Worm (Caenorhabditis elegans) whole organism, L4 larva: ENCODE results near the gene sdz-27.

Source experiments
- D1046.2 ChIP-seq: fragments of 200-800 bp; sonication (Bioruptor generic); IDR thresholded peaks from 2 replicates; pipeline ENCODE4 v1.3.6; 2022; ENCODE audit warnings: missing genetic modification characterization, missing compliant biosample characterization
- F37D6.2 ChIP-seq: sonication (generic microtip); optimal IDR thresholded peaks from 2 replicates; lab custom pipeline; 2016; ENCODE audit warnings: mild to moderate bottlenecking, missing genetic modification characterization, missing compliant biosample characterization
- F44E2.7 ChIP-seq: fragments of 200-800 bp; sonication (Bioruptor generic); IDR thresholded peaks from 2 replicates; pipeline ENCODE4 v2.1.2; 2022; ENCODE audit warnings: missing genetic modification characterization, missing compliant biosample characterization
- F49E8.2 ChIP-seq: sonication (generic microtip); optimal IDR thresholded peaks from 2 replicates; lab custom pipeline; 2016; ENCODE audit warnings: missing compliant biosample characterization, mild to moderate bottlenecking, missing genetic modification characterization, borderline replicate concordance
- T20F7.1 ChIP-seq: fragments of 200-800 bp; sonication (Bioruptor generic); optimal IDR thresholded peaks from 2 replicates; lab custom pipeline; 2018; ENCODE audit warnings: mild to moderate bottlenecking, missing genetic modification characterization, missing compliant biosample characterization
- Y105C5A.15 ChIP-seq: fragments of 200-800 bp; sonication (Bioruptor generic); IDR thresholded peaks from 2 replicates; pipeline ENCODE4 v1.3.6; 2022; ENCODE audit warnings: missing genetic modification characterization, missing compliant biosample characterization
- Y5F2A.4 ChIP-seq: fragments of 200-800 bp; sonication (Bioruptor generic); optimal IDR thresholded peaks from 2 replicates; lab custom pipeline; 2018; ENCODE audit warnings: mild to moderate bottlenecking, missing genetic modification characterization, missing compliant biosample characterization
- Y75B8A.6 ChIP-seq: fragments of 200-800 bp; sonication (Bioruptor generic); IDR thresholded peaks from 2 replicates; pipeline ENCODE4 v1.3.6; 2022; ENCODE audit warnings: missing genetic modification reagents, missing genetic modification characterization, missing compliant biosample characterization
- ama-1 ChIP-seq: fragments of 150-350 bp; optimal IDR thresholded peaks from 2 replicates; lab custom pipeline; 2014; ENCODE audit warnings: inconsistent platforms, mixed read lengths
- attf-4 ChIP-seq: sonication (generic microtip); optimal IDR thresholded peaks from 3 replicates; lab custom pipeline; 2017; ENCODE audit warnings: missing biosample characterization, missing genetic modification characterization
- ceh-20 ChIP-seq: fragments of 200-800 bp; sonication (Bioruptor generic); IDR thresholded peaks from 2 replicates; pipeline ENCODE4 v1.3.6; 2022; ENCODE audit warnings: missing genetic modification reagents, missing genetic modification characterization, missing compliant biosample characterization
- ces-1 ChIP-seq: fragments of 150-350 bp; sonication (generic microtip); optimal IDR thresholded peaks from 4 replicates; lab custom pipeline; 2014; ENCODE audit warnings: missing biosample characterization, missing genetic modification reagents, missing genetic modification characterization
- cey-2 ChIP-seq: sonication (generic microtip); optimal IDR thresholded peaks from 3 replicates; lab custom pipeline; 2017; ENCODE audit warnings: missing genetic modification characterization, mild to moderate bottlenecking, missing compliant biosample characterization, antibody characterized with exemption, borderline replicate concordance; ENCODE audit not compliant: insufficient read depth
- daf-16 ChIP-seq, 3 experiments: sonication (generic microtip); optimal IDR thresholded peaks; 2 replicates each; lab custom pipeline; 2016 to 2017; ENCODE audit warnings: missing genetic modification characterization in 3 of 3, missing genetic modification reagents in 3 of 3, mild to moderate bottlenecking in 2 of 3, missing compliant biosample characterization in 2 of 3, missing biosample characterization in 1 of 3, moderate library complexity in 1 of 3
- daf-8 ChIP-seq: fragments of 200-800 bp; sonication (Bioruptor generic); IDR thresholded peaks from 2 replicates; pipeline ENCODE4 v1.3.6; 2022; ENCODE audit warnings: missing genetic modification characterization, missing compliant biosample characterization
- dmd-6 ChIP-seq: fragments of 200-800 bp; sonication (Bioruptor generic); IDR thresholded peaks from 2 replicates; pipeline ENCODE4 v1.3.6; 2022; ENCODE audit warnings: missing genetic modification reagents, missing genetic modification characterization, missing compliant biosample characterization
- duxl-1 ChIP-seq: sonication (generic microtip); optimal IDR thresholded peaks from 2 replicates; lab custom pipeline; 2016; ENCODE audit warnings: mild to moderate bottlenecking, missing genetic modification characterization, moderate library complexity, missing compliant biosample characterization; ENCODE audit not compliant: poor library complexity
- dve-1 ChIP-seq: sonication (generic microtip); optimal IDR thresholded peaks from 2 replicates; lab custom pipeline; 2017; ENCODE audit warnings: antibody characterized with exemption, mild to moderate bottlenecking, missing genetic modification characterization, missing compliant biosample characterization; ENCODE audit not compliant: insufficient read depth
- egl-27 ChIP-seq: sonication (generic microtip); optimal IDR thresholded peaks from 3 replicates; lab custom pipeline; 2017; ENCODE audit warnings: missing biosample characterization, missing genetic modification reagents, missing genetic modification characterization
- egl-43 ChIP-seq: fragments of 200-800 bp; sonication (Bioruptor generic); IDR thresholded peaks from 2 replicates; pipeline ENCODE4 v1.3.6; 2022; ENCODE audit warnings: missing genetic modification reagents, missing genetic modification characterization, missing compliant biosample characterization
- hif-1 ChIP-seq, 2 experiments: sonication (generic microtip); optimal IDR thresholded peaks; 2 replicates each; lab custom pipeline; 2016 to 2017; ENCODE audit warnings: missing compliant biosample characterization in 2 of 2, missing genetic modification characterization in 2 of 2, missing genetic modification reagents in 2 of 2, missing genotype in 2 of 2, mild to moderate bottlenecking in 1 of 2
- hlh-30 ChIP-seq: sonication (generic microtip); optimal IDR thresholded peaks from 2 replicates; lab custom pipeline; 2017; ENCODE audit warnings: antibody characterized with exemption, mild to moderate bottlenecking, missing genetic modification characterization, missing compliant biosample characterization; ENCODE audit not compliant: insufficient read depth
- lin-1 ChIP-seq: fragments of 200-800 bp; sonication (Bioruptor generic); IDR thresholded peaks from 2 replicates; pipeline ENCODE4 v1.3.6; 2022; ENCODE audit warnings: missing genetic modification reagents, missing genetic modification characterization, missing compliant biosample characterization
- mdl-1 ChIP-seq, 2 experiments: fragments of 150-350 bp in 1 of 2; sonication (generic microtip) in 1 of 2; optimal IDR thresholded peaks; 2 replicates each; lab custom pipeline; 2014 to 2017; ENCODE audit warnings: missing biosample characterization in 2 of 2, missing genetic modification characterization in 2 of 2
- mdt-29 ChIP-seq: fragments of 200-800 bp; sonication (Bioruptor generic); IDR thresholded peaks from 2 replicates; pipeline ENCODE4 v1.3.6; 2022; ENCODE audit warnings: missing genetic modification reagents, missing genetic modification characterization, missing compliant biosample characterization
- nhr-10 ChIP-seq: fragments of 150-350 bp; optimal IDR thresholded peaks from 2 replicates; lab custom pipeline; 2014; ENCODE audit warnings: missing biosample characterization, missing genetic modification characterization
- nhr-102 ChIP-seq: sonication (generic microtip); optimal IDR thresholded peaks from 2 replicates; lab custom pipeline; 2016; ENCODE audit warnings: mild to moderate bottlenecking, missing genetic modification characterization, moderate library complexity, missing compliant biosample characterization
- nhr-111 ChIP-seq: fragments of 200-800 bp; sonication (Bioruptor generic); optimal IDR thresholded peaks from 2 replicates; lab custom pipeline; 2018; ENCODE audit warnings: mild to moderate bottlenecking, missing genetic modification characterization, missing compliant biosample characterization
- nhr-42 ChIP-seq: fragments of 200-800 bp; sonication (Bioruptor generic); IDR thresholded peaks from 2 replicates; pipeline ENCODE4 v1.3.6; 2022; ENCODE audit warnings: missing genetic modification characterization, missing compliant biosample characterization
- nhr-48 ChIP-seq: sonication (generic microtip); optimal IDR thresholded peaks from 2 replicates; lab custom pipeline; 2016; ENCODE audit warnings: mild to moderate bottlenecking, missing genetic modification characterization, missing compliant biosample characterization
- nhr-77 ChIP-seq: fragments of 150-350 bp; optimal IDR thresholded peaks from 2 replicates; lab custom pipeline; 2014; ENCODE audit warnings: missing biosample characterization, missing genetic modification characterization
- pha-4 ChIP-seq, 2 experiments: fragments of 150-350 bp in 1 of 2; fragments of 200-800 bp in 1 of 2; sonication (Bioruptor generic) in 1 of 2; IDR thresholded peaks in 1 of 2; optimal IDR thresholded peaks in 1 of 2; 2 replicates each; pipeline versions ENCODE4 v1.3.6 to Lab custom; 2014 to 2022; ENCODE audit warnings: missing genetic modification characterization in 2 of 2, missing genetic modification reagents in 2 of 2, missing biosample characterization in 1 of 2, missing compliant biosample characterization in 1 of 2
- php-3 ChIP-seq: fragments of 200-800 bp; sonication (Bioruptor generic); IDR thresholded peaks from 2 replicates; pipeline ENCODE4 v1.3.6; 2022; ENCODE audit warnings: missing genetic modification reagents, missing genetic modification characterization, missing compliant biosample characterization
- rbr-2 ChIP-seq: sonication (generic microtip); optimal IDR thresholded peaks from 2 replicates; lab custom pipeline; 2016; ENCODE audit warnings: missing genotype, missing genetic modification characterization, missing compliant biosample characterization
- saeg-2 ChIP-seq: fragments of 200-800 bp; sonication (Bioruptor generic); IDR thresholded peaks from 2 replicates; pipeline ENCODE4 v1.3.6; 2022; ENCODE audit warnings: missing genetic modification reagents, missing genetic modification characterization, missing compliant biosample characterization
- sdz-12 ChIP-seq: fragments of 200-800 bp; sonication (Bioruptor generic); optimal IDR thresholded peaks from 2 replicates; lab custom pipeline; 2018; ENCODE audit warnings: mild to moderate bottlenecking, missing genetic modification characterization, missing compliant biosample characterization
- set-16 ChIP-seq: fragments of 200-800 bp; sonication (Bioruptor generic); IDR thresholded peaks from 2 replicates; pipeline ENCODE4 v1.3.6; 2022; ENCODE audit warnings: missing genetic modification reagents, missing genetic modification characterization, missing compliant biosample characterization
- snpc-1.2 ChIP-seq: fragments of 200-800 bp; sonication (Bioruptor generic); IDR thresholded peaks from 2 replicates; pipeline ENCODE4 v1.3.6; 2022; ENCODE audit warnings: missing genetic modification reagents, missing genetic modification characterization, missing compliant biosample characterization
- tag-97 ChIP-seq: fragments of 200-800 bp; sonication (Bioruptor generic); IDR thresholded peaks from 2 replicates; pipeline ENCODE4 v1.3.6; 2022; ENCODE audit warnings: missing genetic modification characterization, missing compliant biosample characterization
- unc-130 ChIP-seq: sonication (generic microtip); optimal IDR thresholded peaks from 2 replicates; lab custom pipeline; 2016; ENCODE audit warnings: missing genetic modification reagents, missing genetic modification characterization, missing compliant biosample characterization
- unc-62 ChIP-seq, 3 experiments: fragments of 150-350 bp in 1 of 3; sonication (generic microtip); optimal IDR thresholded peaks in 2 of 3; peaks in 1 of 3; 1 replicate in 1 of 3; 2 replicates in 2 of 3; lab custom pipeline; 2014 to 2017; ENCODE audit warnings: missing biosample characterization in 3 of 3, missing genetic modification characterization in 3 of 3, missing genetic modification reagents in 3 of 3, missing genotype in 1 of 3
- zag-1 ChIP-seq: fragments of 150-350 bp; optimal IDR thresholded peaks from 2 replicates; lab custom pipeline; 2014; ENCODE audit warnings: missing biosample characterization, missing genetic modification characterization
- zip-2 ChIP-seq: fragments of 150-350 bp; optimal IDR thresholded peaks from 2 replicates; lab custom pipeline; 2014; ENCODE audit warnings: missing biosample characterization, missing genetic modification characterization
- ztf-7 ChIP-seq: fragments of 150-350 bp; optimal IDR thresholded peaks from 2 replicates; lab custom pipeline; 2014; ENCODE audit warnings: missing biosample characterization, missing genetic modification characterization

The sdz-27 gene

DNA sequence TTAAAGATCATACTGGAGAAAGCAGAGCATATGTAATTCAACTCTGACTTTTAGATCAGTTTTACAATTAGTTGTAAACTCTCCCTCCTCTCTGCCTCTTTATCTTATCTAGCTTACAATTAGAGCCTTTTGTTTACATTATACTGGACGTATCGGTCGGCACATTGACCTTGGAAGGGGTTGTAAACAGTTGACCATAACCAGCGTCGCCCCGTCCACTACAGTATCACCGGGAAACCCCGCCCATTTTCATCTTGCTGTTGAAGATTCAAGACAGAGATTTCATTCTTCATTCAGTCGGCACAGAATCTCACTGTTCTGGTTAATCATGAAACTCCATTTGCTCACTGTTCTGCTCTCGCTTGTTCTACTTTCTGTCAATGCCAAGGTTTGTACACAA is at the start of gene sdz-27:
Gene sdz-27 (plus strand): TSS at position 301 of the 400 bp plus-strand sequence.
- no peak for TF ChIP-seq ztf-7 (tag; lab: Kevin White, UChicago)
- no peak for TF ChIP-seq sdz-12 (GFP tag; lab: Kevin White, UChicago)
- TF ChIP-seq egl-43 (GFP tag; lab: Robert Waterston, UW), result no peak
- no peak for TF ChIP-seq Y105C5A.15 (GFP tag; lab: Robert Waterston, UW)
- no peak for TF ChIP-seq F37D6.2 (tag; lab: Kevin White, UChicago)
- peak in 1 of 2 experiments; percentile 29 for TF ChIP-seq unc-62 (GFP tag; optimal IDR thresholded peaks at IDR 0.05 in 1 of 2; lab: Kevin White, UChicago)
- no peak for TF ChIP-seq unc-62 (tag; optimal IDR thresholded peaks at IDR 0.05; lab: Kevin White, UChicago)
- no peak for TF ChIP-seq daf-8 (GFP tag; lab: Robert Waterston, UW)

ce11 chrIV:11142314-11143227 is 44.3 kb upstream of the sdz-27 start, which contains the start of gene skih-2:
Gene skih-2, minus strand, starts transcription at chrIV:11142364.
- no peak for TF ChIP-seq nhr-102 (tag; lab: Kevin White, UChicago)
- no peak for TF ChIP-seq attf-4 (tag; lab: Kevin White, UChicago)
- peak; percentile 40 for TF ChIP-seq T20F7.1 (GFP tag; lab: Kevin White, UChicago)
- TF ChIP-seq set-16 (GFP tag; lab: Robert Waterston, UW), result no peak
- no peak for TF ChIP-seq Y5F2A.4
- no peak for TF ChIP-seq dve-1
- TF ChIP-seq nhr-111 (GFP tag; lab: Kevin White, UChicago), result no peak
- TF ChIP-seq ama-1 (lab: Kevin White, UChicago), result no peak
- no peak for TF ChIP-seq Y105C5A.15 (GFP tag; lab: Robert Waterston, UW)
- TF ChIP-seq tag-97, result no peak
- no peak for TF ChIP-seq cey-2 (tag; lab: Kevin White, UChicago)
- TF ChIP-seq zag-1, result no peak
- TF ChIP-seq duxl-1 (tag; lab: Kevin White, UChicago), result no peak
- no peak for TF ChIP-seq ztf-7 (tag; lab: Kevin White, UChicago)
- no peak for TF ChIP-seq zip-2 (tag; lab: Kevin White, UChicago)
- no peak for TF ChIP-seq nhr-10
- no peak for TF ChIP-seq php-3
- TF ChIP-seq rbr-2, result no peak
- no peak for TF ChIP-seq nhr-42 (GFP tag; lab: Robert Waterston, UW)
- TF ChIP-seq daf-16 (GFP tag; optimal IDR thresholded peaks at IDR 0.05; lab: Kevin White, UChicago), result no peak
- peak; percentile 34 for TF ChIP-seq daf-16 (tag; optimal IDR thresholded peaks at IDR 0.05; lab: Kevin White, UChicago)
- TF ChIP-seq pha-4 (GFP tag; IDR thresholded peaks at IDR 0.05; lab: Robert Waterston, UW), result no peak
- TF ChIP-seq pha-4 (tag; optimal IDR thresholded peaks at IDR 0.05; lab: Kevin White, UChicago), result no peak
- peak; percentile 29 for TF ChIP-seq hlh-30 (tag; lab: Kevin White, UChicago)
- TF ChIP-seq D1046.2 (GFP tag; lab: Robert Waterston, UW), result no peak
- no peak for TF ChIP-seq ces-1
- no peak for TF ChIP-seq Y75B8A.6 (GFP tag; lab: Robert Waterston, UW)
- no peak for TF ChIP-seq saeg-2 (GFP tag; lab: Robert Waterston, UW)
- TF ChIP-seq hif-1 (tag; optimal IDR thresholded peaks at IDR 0.05; lab: Kevin White, UChicago), result no peak
- TF ChIP-seq mdl-1 (tag; optimal IDR thresholded peaks at IDR 0.05; lab: Kevin White, UChicago), result no peak
- no peak for TF ChIP-seq lin-1 (GFP tag; lab: Robert Waterston, UW)
- TF ChIP-seq mdt-29, result no peak
- TF ChIP-seq egl-27 (tag; lab: Kevin White, UChicago), result peak; percentile 36
- no peak for TF ChIP-seq F44E2.7 (GFP tag; lab: Robert Waterston, UW)
- no peak for TF ChIP-seq nhr-48
- no peak for TF ChIP-seq dmd-6 (GFP tag; lab: Robert Waterston, UW)
- peak; percentile 7 for TF ChIP-seq nhr-77 (tag; lab: Kevin White, UChicago)
- peak; percentile 21; the same call in 1 of the 2 replicates for TF ChIP-seq snpc-1.2 (GFP tag; lab: Robert Waterston, UW)
- TF ChIP-seq F37D6.2 (tag; lab: Kevin White, UChicago), result no peak
- TF ChIP-seq F49E8.2, result peak; percentile 64
- no peak for TF ChIP-seq ceh-20
- TF ChIP-seq unc-130 (GFP tag; lab: Kevin White, UChicago), result peak; percentile 32
